Fruit fly (Drosophila melanogaster): Measurements from ENCODE around the gene Vml.

Vml gene

dm6 chrX:2286255-2286654, 10.6 kb downstream of the Vml start (continued):
- TF ChIP-seq sd (tag; optimal IDR thresholded peaks at IDR 0.05) = peak; percentile 18
- no peak for TF ChIP-seq CG16779 (GFP tag; IDR thresholded peaks at IDR 0.05)
- no peak for TF ChIP-seq CG17328 (GFP tag; IDR thresholded peaks at IDR 0.05)
- no peak for TF ChIP-seq E2f2 (GFP tag; IDR thresholded peaks at IDR 0.05)
- TF ChIP-seq Lim3 (GFP tag; IDR thresholded peaks at IDR 0.05) = no peak
- TF ChIP-seq Dip2 (GFP tag; IDR thresholded peaks at IDR 0.05) = no peak
- TF ChIP-seq unpg (GFP tag; optimal IDR thresholded peaks at IDR 0.05) = no peak
- TF ChIP-seq Doc2 (GFP tag; IDR thresholded peaks at IDR 0.05) = no peak
- peak; percentile 90 for TF ChIP-seq exex (tag; optimal IDR thresholded peaks at IDR 0.05)
- TF ChIP-seq gcm2 (GFP tag; optimal IDR thresholded peaks at IDR 0.05) = no peak
- peak; percentile 61 for TF ChIP-seq Med (GFP tag)
- no peak for TF ChIP-seq Asciz (GFP tag; optimal IDR thresholded peaks at IDR 0.05)
- no peak for TF ChIP-seq Drgx (GFP tag; IDR thresholded peaks at IDR 0.05)
- TF ChIP-seq Hey (tag; optimal IDR thresholded peaks at IDR 0.05) = peak; percentile 98
- no peak for TF ChIP-seq sr (GFP tag; IDR thresholded peaks at IDR 0.05)

DNA sequence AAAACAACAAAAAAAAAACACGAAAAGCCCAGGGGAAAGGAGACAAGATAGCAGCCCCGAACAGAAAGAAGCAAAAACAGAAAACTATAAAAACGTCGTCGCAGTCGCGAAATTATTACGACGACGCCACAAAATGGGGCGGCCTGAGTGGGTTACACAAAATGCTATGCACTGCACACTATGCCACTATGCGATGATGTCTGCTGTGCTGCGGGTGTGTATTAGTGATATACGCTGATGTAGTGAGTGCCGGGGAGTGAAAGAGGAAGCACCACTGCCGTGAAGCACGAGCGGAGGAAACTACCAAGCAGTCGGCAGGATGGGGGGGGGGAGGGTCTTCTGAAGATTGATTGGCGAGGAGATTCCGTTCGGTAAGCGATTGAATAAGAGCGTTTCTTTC, 11.4 kb downstream of the Vml start:
- peak; percentile 16; the same call in 1 of the 2 replicates for TF ChIP-seq Drgx (GFP tag; IDR thresholded peaks at IDR 0.05)
- TF ChIP-seq nom (GFP tag; optimal IDR thresholded peaks at IDR 0.05) = peak; percentile 13
- TF ChIP-seq crol (GFP tag; IDR thresholded peaks at IDR 0.05) = peak; percentile 76
- TF ChIP-seq cg (GFP tag; optimal IDR thresholded peaks at IDR 0.05) = peak; percentile 15
- peak in 1 of 2 experiments; percentile 51 for TF ChIP-seq Pdp1 (GFP tag; optimal IDR thresholded peaks at IDR 0.05)
- peak in 1 of 2 experiments; percentile 18 for TF ChIP-seq bsh (GFP tag; optimal IDR thresholded peaks at IDR 0.05)
- TF ChIP-seq chinmo (GFP tag; IDR thresholded peaks at IDR 0.05; ENCODE audit: partially characterized antibody) = peak; percentile 75; the same call in 1 of the 4 replicates
- 0 out of 3 replicates have a peak, but pooled peaks have one; percentile 8 for TF ChIP-seq zfh1 (GFP tag; IDR thresholded peaks at IDR 0.05)
- no peak for TF ChIP-seq CG10366 (GFP tag; IDR thresholded peaks at IDR 0.05)
- TF ChIP-seq CG7357 (GFP tag; IDR thresholded peaks at IDR 0.05) = no peak

DNA sequence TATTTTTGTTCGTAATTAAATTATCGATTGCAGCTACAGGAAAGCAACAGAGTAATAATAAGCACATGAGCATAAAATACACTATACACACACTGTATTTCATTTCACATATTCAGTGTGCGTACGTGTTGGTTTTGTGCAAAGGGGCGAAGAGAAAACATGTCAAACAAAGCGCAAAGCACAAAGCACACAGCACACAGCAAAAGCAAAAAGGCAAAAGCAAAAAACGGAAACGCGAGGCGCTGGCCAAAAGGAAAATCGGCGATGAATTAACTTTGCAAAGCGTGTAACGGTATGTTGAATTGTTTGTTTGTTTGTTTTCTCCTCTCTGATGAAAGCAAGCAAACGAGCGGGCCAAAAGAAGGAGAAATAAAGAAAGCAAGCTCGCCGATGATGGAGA, 12.7 kb downstream of the Vml start:
- TF ChIP-seq Ets65A (GFP tag) (peak; percentile 35), Fer1 (GFP tag; optimal IDR thresholded peaks at IDR 0.05) (no peak), vvl (GFP tag; IDR thresholded peaks at IDR 0.05) (0 out of 2 replicates have a peak, but pooled peaks have one; percentile 33), dm (GFP tag; optimal IDR thresholded peaks at IDR 0.05) (no peak)

- TF ChIP-seq Rx (GFP tag; IDR thresholded peaks at IDR 0.05) (no peak), Gug (GFP tag; IDR thresholded peaks at IDR 0.05) (no peak), ase (GFP tag; IDR thresholded peaks at IDR 0.05) (no peak), TFAM (GFP tag; optimal IDR thresholded peaks at IDR 0.05) (no peak), CG5953 (GFP tag; IDR thresholded peaks at IDR 0.05) (no peak), grn (GFP tag; optimal IDR thresholded peaks at IDR 0.05) (no peak), CG33557 (GFP tag; optimal IDR thresholded peaks at IDR 0.05) (no peak), CG10431 (GFP tag; optimal IDR thresholded peaks at IDR 0.05) (no peak), Dref (GFP tag; IDR thresholded peaks at IDR 0.05) (no peak), nom (GFP tag; optimal IDR thresholded peaks at IDR 0.05) (peak; percentile 99), en (GFP tag; optimal IDR thresholded peaks at IDR 0.05) (no peak), vnd (GFP tag; IDR thresholded peaks at IDR 0.05; ENCODE audit: partially characterized antibody) (no peak), hkb (optimal IDR thresholded peaks at IDR 0.05) (no peak), hkb (GFP tag; IDR thresholded peaks at IDR 0.05) (no peak), CG6683 (GFP tag; optimal IDR thresholded peaks at IDR 0.05) (no peak), peb (GFP tag; IDR thresholded peaks at IDR 0.05) (no peak), CG2889 (GFP tag; IDR thresholded peaks at IDR 0.05) (no peak), Drgx (GFP tag; IDR thresholded peaks at IDR 0.05) (peak; percentile 90), dan (GFP tag; IDR thresholded peaks at IDR 0.05) (no peak), Fer1 (GFP tag; optimal IDR thresholded peaks at IDR 0.05) (no peak), CG13775 (GFP tag; optimal IDR thresholded peaks at IDR 0.05) (no peak), ac (GFP tag; optimal IDR thresholded peaks at IDR 0.05) (no peak), cg (GFP tag; optimal IDR thresholded peaks at IDR 0.05) (peak; percentile 9), CG1602 (GFP tag; optimal IDR thresholded peaks at IDR 0.05) (no peak), shn (GFP tag; optimal IDR thresholded peaks at IDR 0.05) (no peak)
Observed at dm6 chrX:2289134-2289533, 13.5 kb downstream of the Vml start.

All from whole organism, embryonic.